Worm (Caenorhabditis elegans) whole organism, late embryonic: ENCODE results near the gene mlc-1.
"Not testable (repeated sequence)": the region's sequence is repeated elsewhere in the genome, so short reads cannot be mapped to it uniquely, and the experiment has no call there.

ENCODE experiments used
- C08G9.2 ChIP-seq: sonication (generic microtip); optimal IDR thresholded peaks from 2 replicates; lab custom pipeline; 2016; ENCODE audit warnings: mild to moderate bottlenecking, missing genetic modification characterization, moderate library complexity, missing compliant biosample characterization
- C38D4.7 ChIP-seq: fragments of 200-800 bp; sonication (Bioruptor generic); optimal IDR thresholded peaks from 2 replicates; lab custom pipeline; 2018; ENCODE audit warnings: mild to moderate bottlenecking, missing genetic modification characterization, moderate library complexity, missing compliant biosample characterization
- K09A11.1 ChIP-seq: sonication (generic microtip); optimal IDR thresholded peaks from 2 replicates; lab custom pipeline; 2017; ENCODE audit warnings: antibody characterized with exemption, mild to moderate bottlenecking, missing genetic modification characterization, missing compliant biosample characterization; ENCODE audit not compliant: insufficient read depth
- T23F11.4 ChIP-seq: fragments of 200-800 bp; sonication (Bioruptor generic); optimal IDR thresholded peaks from 2 replicates; lab custom pipeline; 2018; ENCODE audit warnings: mild to moderate bottlenecking, missing genetic modification characterization, missing compliant biosample characterization
- Y22D7AL.16 ChIP-seq: sonication (generic microtip); optimal IDR thresholded peaks from 2 replicates; lab custom pipeline; 2016; ENCODE audit warnings: missing genetic modification characterization, missing compliant biosample characterization
- ama-1 ChIP-seq: fragments of 150-350 bp; optimal IDR thresholded peaks from 2 replicates; lab custom pipeline; 2014
- ceh-14 ChIP-seq: sonication (generic microtip); optimal IDR thresholded peaks from 2 replicates; lab custom pipeline; 2016; ENCODE audit warnings: missing genotype, missing genetic modification characterization, missing compliant biosample characterization
- ceh-19 ChIP-seq: fragments of 200-800 bp; sonication (Bioruptor generic); optimal IDR thresholded peaks from 2 replicates; lab custom pipeline; 2018; ENCODE audit warnings: mild to moderate bottlenecking, missing genetic modification characterization, missing compliant biosample characterization
- ceh-2 ChIP-seq: sonication (generic microtip); optimal IDR thresholded peaks from 2 replicates; lab custom pipeline; 2016; ENCODE audit warnings: missing genotype, missing genetic modification characterization, missing compliant biosample characterization
- ceh-31 ChIP-seq: sonication (generic microtip); optimal IDR thresholded peaks from 2 replicates; lab custom pipeline; 2016; ENCODE audit warnings: missing genetic modification characterization, missing compliant biosample characterization
- ceh-34 ChIP-seq: sonication (generic microtip); optimal IDR thresholded peaks from 2 replicates; lab custom pipeline; 2016; ENCODE audit warnings: mild to moderate bottlenecking, missing genetic modification characterization, missing compliant biosample characterization
- ceh-45 ChIP-seq: fragments of 200-800 bp; sonication (Bioruptor generic); IDR thresholded peaks from 2 replicates; pipeline ENCODE4 v1.3.6; 2022; ENCODE audit warnings: missing genetic modification reagents, missing genetic modification characterization, missing compliant biosample characterization
- ceh-9 ChIP-seq: sonication (generic microtip); optimal IDR thresholded peaks from 2 replicates; lab custom pipeline; 2016; ENCODE audit warnings: mild to moderate bottlenecking, missing genetic modification characterization, inconsistent platforms, missing compliant biosample characterization
- che-1 ChIP-seq: sonication (generic microtip); optimal IDR thresholded peaks from 2 replicates; lab custom pipeline; 2016; ENCODE audit warnings: mild to moderate bottlenecking, missing genetic modification characterization, missing compliant biosample characterization
- dve-1 ChIP-seq: sonication (generic microtip); optimal IDR thresholded peaks from 2 replicates; lab custom pipeline; 2017; ENCODE audit warnings: antibody characterized with exemption, mild to moderate bottlenecking, missing genetic modification characterization, missing compliant biosample characterization
- fax-1 ChIP-seq: sonication (generic microtip); optimal IDR thresholded peaks from 2 replicates; lab custom pipeline; 2016; ENCODE audit warnings: missing genotype, missing genetic modification characterization, missing compliant biosample characterization
- fkh-10 ChIP-seq: fragments of 150-350 bp; optimal IDR thresholded peaks from 2 replicates; lab custom pipeline; 2014; ENCODE audit warnings: missing biosample characterization, missing genetic modification reagents, missing genetic modification characterization
- gmeb-2 ChIP-seq: sonication (generic microtip); optimal IDR thresholded peaks from 2 replicates; lab custom pipeline; 2016; ENCODE audit warnings: missing genetic modification characterization, inconsistent platforms, missing compliant biosample characterization
- hlh-15 ChIP-seq: sonication (generic microtip); optimal IDR thresholded peaks from 2 replicates; lab custom pipeline; 2016; ENCODE audit warnings: missing genetic modification characterization, missing compliant biosample characterization
- hlh-30 ChIP-seq: sonication (generic microtip); optimal IDR thresholded peaks from 2 replicates; lab custom pipeline; 2017; ENCODE audit warnings: antibody characterized with exemption, missing genetic modification characterization, missing compliant biosample characterization; ENCODE audit not compliant: insufficient read depth
- hlh-8 ChIP-seq: sonication (generic microtip); optimal IDR thresholded peaks from 2 replicates; lab custom pipeline; 2016; ENCODE audit warnings: missing genotype, missing genetic modification characterization, missing compliant biosample characterization
- madf-2 ChIP-seq: sonication (generic microtip); optimal IDR thresholded peaks from 2 replicates; lab custom pipeline; 2017; ENCODE audit warnings: missing genetic modification characterization, missing compliant biosample characterization
- nfya-1 ChIP-seq: sonication (generic microtip); optimal IDR thresholded peaks from 2 replicates; lab custom pipeline; 2017; ENCODE audit warnings: missing genetic modification characterization, mild to moderate bottlenecking, missing compliant biosample characterization, antibody characterized with exemption, moderate library complexity
- npax-4 ChIP-seq: sonication (generic microtip); optimal IDR thresholded peaks from 2 replicates; lab custom pipeline; 2016; ENCODE audit warnings: missing genetic modification characterization, missing compliant biosample characterization
- odd-2 ChIP-seq: sonication (generic microtip); optimal IDR thresholded peaks from 2 replicates; lab custom pipeline; 2017; ENCODE audit warnings: antibody characterized with exemption, mild to moderate bottlenecking, missing genetic modification characterization, missing compliant biosample characterization
- pat-9 ChIP-seq: fragments of 200-800 bp; sonication (Bioruptor generic); optimal IDR thresholded peaks from 2 replicates; lab custom pipeline; 2018; ENCODE audit warnings: mild to moderate bottlenecking, missing genetic modification characterization, moderate library complexity, missing compliant biosample characterization
- pax-1 ChIP-seq: fragments of 150-350 bp; optimal IDR thresholded peaks from 2 replicates; lab custom pipeline; 2014; ENCODE audit warnings: missing biosample characterization, missing genetic modification characterization
- pros-1 ChIP-seq: fragments of 150-350 bp; optimal IDR thresholded peaks from 2 replicates; lab custom pipeline; 2014; ENCODE audit warnings: missing biosample characterization, missing genetic modification reagents, missing genetic modification characterization
- rnt-1 ChIP-seq: sonication (generic microtip); optimal IDR thresholded peaks from 2 replicates; lab custom pipeline; 2016; ENCODE audit warnings: missing genetic modification characterization, missing compliant biosample characterization
- sdc-2 ChIP-seq: sonication (generic microtip); optimal IDR thresholded peaks from 2 replicates; lab custom pipeline; 2016; ENCODE audit warnings: missing genotype, missing genetic modification characterization, missing compliant biosample characterization
- sox-2 ChIP-seq: fragments of 200-800 bp; sonication (Bioruptor generic); IDR thresholded peaks from 2 replicates; pipeline ENCODE4 v1.3.6; 2022; ENCODE audit warnings: missing genetic modification reagents, missing genetic modification characterization, missing compliant biosample characterization
- sox-4 ChIP-seq: sonication (generic microtip); optimal IDR thresholded peaks from 2 replicates; lab custom pipeline; 2017; ENCODE audit warnings: mild to moderate bottlenecking, missing genetic modification characterization, inconsistent platforms, missing compliant biosample characterization
- tbx-2 ChIP-seq: sonication (generic microtip); optimal IDR thresholded peaks from 2 replicates; lab custom pipeline; 2016; ENCODE audit warnings: missing genetic modification characterization, missing compliant biosample characterization
- unc-3 ChIP-seq, 2 experiments: fragments of 200-800 bp in 1 of 2; sonication (Bioruptor generic) in 1 of 2; sonication (generic microtip) in 1 of 2; conservative IDR thresholded peaks in 1 of 2; optimal IDR thresholded peaks in 1 of 2; 2 replicates each; pipeline versions ENCODE4 v1.3.6 to Lab custom; 2016 to 2022; ENCODE audit warnings: missing compliant biosample characterization in 2 of 2, missing genetic modification characterization in 2 of 2, missing genetic modification reagents in 1 of 2
- unc-42 ChIP-seq: sonication (generic microtip); optimal IDR thresholded peaks from 2 replicates; lab custom pipeline; 2016; ENCODE audit warnings: missing genotype, missing genetic modification characterization, missing compliant biosample characterization
- unc-55 ChIP-seq: sonication (generic microtip); optimal IDR thresholded peaks from 2 replicates; lab custom pipeline; 2017; ENCODE audit warnings: missing biosample characterization, missing genetic modification reagents, missing genetic modification characterization
- ztf-16 ChIP-seq: sonication (generic microtip); optimal IDR thresholded peaks from 2 replicates; lab custom pipeline; 2017; ENCODE audit warnings: missing genetic modification characterization, missing compliant biosample characterization

The mlc-1 gene

DNA sequence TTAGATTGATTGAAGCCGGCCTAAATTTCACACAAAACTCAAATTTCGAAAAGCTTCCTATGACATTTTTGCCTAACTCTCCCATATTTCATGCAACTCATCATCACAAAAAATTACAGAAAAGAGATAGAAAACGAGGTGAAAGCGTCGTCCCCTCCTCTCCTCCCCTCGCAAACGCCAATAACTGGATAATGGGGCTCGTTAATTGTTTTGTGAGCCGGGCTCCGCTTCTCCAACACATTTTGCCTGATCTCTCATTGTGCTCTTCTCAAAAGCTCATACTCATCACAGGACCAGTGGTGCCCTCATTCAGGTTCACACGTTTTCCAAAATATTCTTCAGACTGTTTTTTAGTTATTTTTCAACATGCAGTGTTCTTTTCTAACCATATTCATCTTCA lies 30.2 kb upstream of the mlc-1 start, which contains the start of gene pbo-6:
Gene pbo-6, plus strand, starts transcription at position 240 of the 400 bp plus-strand sequence.
- TF ChIP-seq odd-2 (tag; lab: Kevin White, UChicago) (no peak), gmeb-2 (tag; lab: Kevin White, UChicago) (no peak), T23F11.4 (no peak), pat-9 (no peak), Y22D7AL.16 (no peak), ceh-14 (tag; lab: Kevin White, UChicago) (no peak), sox-4 (tag; lab: Kevin White, UChicago) (no peak), dve-1 (no peak)

DNA sequence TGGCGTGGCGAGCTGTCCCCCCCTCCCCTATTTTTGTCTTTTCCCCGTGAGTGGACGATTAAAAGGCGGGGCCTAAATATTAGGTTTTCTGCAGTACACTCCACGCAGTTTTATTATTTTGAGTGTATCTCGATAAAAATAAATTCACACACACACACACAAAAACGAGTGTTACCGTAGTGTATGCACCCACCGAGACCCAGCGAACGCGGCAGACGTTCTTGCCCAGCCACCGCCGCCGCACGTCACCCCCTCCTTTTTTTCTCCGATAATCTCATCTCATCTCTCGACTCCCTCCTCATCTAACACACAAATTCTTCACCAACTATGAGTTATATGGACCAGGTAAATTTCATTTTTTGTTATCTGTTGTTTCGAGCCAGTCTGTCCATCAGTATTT lies 24.8 kb upstream of the mlc-1 start, which contains the start of gene fubl-3:
Gene fubl-3, plus strand, starts transcription at position 212 of the 400 bp plus-strand sequence.
- TF ChIP-seq K09A11.1 (tag; lab: Kevin White, UChicago): no peak
- peak; percentile 49 for TF ChIP-seq nfya-1
- TF ChIP-seq hlh-8 (tag; lab: Kevin White, UChicago): no peak
- no peak for TF ChIP-seq gmeb-2 (tag; lab: Kevin White, UChicago)
- no peak for TF ChIP-seq madf-2 (tag; lab: Kevin White, UChicago)
- TF ChIP-seq fkh-10 (GFP tag; lab: Kevin White, UChicago): no peak
- peak; percentile 20 for TF ChIP-seq unc-42 (tag; lab: Kevin White, UChicago)
- no peak for TF ChIP-seq pat-9
- no peak for TF ChIP-seq pros-1
- TF ChIP-seq ceh-31 (tag; lab: Kevin White, UChicago): peak; percentile 10
- no peak for TF ChIP-seq sox-2
- TF ChIP-seq ceh-9 (tag; lab: Kevin White, UChicago): no peak
- no peak for TF ChIP-seq C38D4.7 (GFP tag; lab: Kevin White, UChicago)
- TF ChIP-seq ama-1: no peak

DNA sequence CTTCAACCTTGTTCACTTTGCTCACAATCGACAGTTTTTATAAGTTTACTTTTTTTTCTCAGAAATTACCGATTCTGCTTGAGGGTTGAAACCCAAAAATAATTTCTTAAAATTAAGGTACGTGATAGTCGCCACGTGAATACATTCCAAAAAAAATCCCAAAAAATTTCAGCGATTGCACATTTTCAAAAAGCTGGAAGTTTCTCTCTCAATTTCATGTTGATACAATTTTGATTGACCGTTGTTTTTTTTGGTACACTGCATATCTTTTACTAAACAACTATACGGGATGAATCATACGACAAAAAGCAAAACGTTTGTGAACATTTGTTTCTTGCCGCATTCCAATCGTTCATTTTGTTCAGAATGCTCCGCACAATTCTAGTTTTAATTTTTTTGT lies 20.6 kb upstream of the mlc-1 start, which contains the start of gene C36E6.8:
Gene C36E6.8, plus strand, starts transcription at position 301 of the 400 bp plus-strand sequence.
- TF ChIP-seq ztf-16 (tag; lab: Kevin White, UChicago) (no peak), ceh-2 (tag; lab: Kevin White, UChicago) (no peak), npax-4 (tag; lab: Kevin White, UChicago) (no peak), unc-42 (tag; lab: Kevin White, UChicago) (no peak), che-1 (tag; lab: Kevin White, UChicago) (no peak), fax-1 (tag; lab: Kevin White, UChicago) (no peak), unc-55 (GFP tag; lab: Kevin White, UChicago) (no peak), ceh-19 (GFP tag; lab: Kevin White, UChicago) (no peak), rnt-1 (tag; lab: Kevin White, UChicago) (no peak), C08G9.2 (tag; lab: Kevin White, UChicago) (no peak), sox-2 (no peak)
- TF ChIP-seq, all 69 proteins: peak for 0

DNA sequence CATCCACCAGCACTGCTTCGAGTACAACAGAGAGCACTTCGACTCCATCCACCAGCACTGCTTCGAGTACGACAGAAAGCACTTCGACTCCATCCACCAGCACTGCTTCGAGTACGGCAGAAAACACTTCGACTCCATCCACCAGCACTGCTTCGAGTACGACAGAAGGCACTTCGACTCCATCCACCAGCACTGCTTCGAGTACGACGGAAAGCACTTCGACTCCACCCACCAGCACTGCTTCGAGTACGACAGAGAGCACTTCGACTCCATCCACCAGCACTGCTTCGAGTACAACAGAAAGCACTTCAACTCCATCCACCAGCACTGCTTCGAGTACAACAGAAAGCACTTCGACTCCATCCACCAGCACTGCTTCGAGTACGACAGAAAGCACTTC lies 14.3 kb upstream of the mlc-1 start:
- TF ChIP-seq unc-3 (GFP tag; conservative IDR thresholded peaks at IDR 0.05; lab: Robert Waterston, UW) (peak; percentile 6; the same call in 1 of the 2 replicates), ceh-45 (GFP tag; lab: Robert Waterston, UW) (peak; percentile 37; the same call in 1 of the 2 replicates)
- TF ChIP-seq unc-3 (tag; optimal IDR thresholded peaks at IDR 0.05; lab: Kevin White, UChicago): not testable (repeated sequence)

DNA sequence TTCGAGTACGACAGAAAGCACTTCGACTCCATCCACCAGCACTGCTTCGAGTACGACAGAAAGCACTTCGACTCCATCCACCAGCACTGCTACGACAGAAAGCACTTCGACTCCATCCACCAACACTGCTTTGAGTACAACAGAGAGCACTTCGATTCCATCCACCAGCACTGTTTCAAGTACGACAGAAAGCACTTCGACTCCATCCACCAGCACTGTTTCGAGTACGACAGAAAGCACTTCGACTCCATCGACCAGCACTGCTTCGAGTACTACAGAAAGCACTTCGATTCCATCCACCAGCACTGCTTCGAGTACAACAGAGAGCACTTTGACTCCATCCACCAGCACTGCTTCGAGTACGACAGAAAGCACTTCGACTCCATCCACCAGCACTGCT lies 13.8 kb upstream of the mlc-1 start:
- TF ChIP-seq unc-3 (GFP tag; conservative IDR thresholded peaks at IDR 0.05; lab: Robert Waterston, UW): peak; percentile 51; the same call in 1 of the 2 replicates
- TF ChIP-seq unc-3 (tag; optimal IDR thresholded peaks at IDR 0.05; lab: Kevin White, UChicago): not testable (repeated sequence)

DNA sequence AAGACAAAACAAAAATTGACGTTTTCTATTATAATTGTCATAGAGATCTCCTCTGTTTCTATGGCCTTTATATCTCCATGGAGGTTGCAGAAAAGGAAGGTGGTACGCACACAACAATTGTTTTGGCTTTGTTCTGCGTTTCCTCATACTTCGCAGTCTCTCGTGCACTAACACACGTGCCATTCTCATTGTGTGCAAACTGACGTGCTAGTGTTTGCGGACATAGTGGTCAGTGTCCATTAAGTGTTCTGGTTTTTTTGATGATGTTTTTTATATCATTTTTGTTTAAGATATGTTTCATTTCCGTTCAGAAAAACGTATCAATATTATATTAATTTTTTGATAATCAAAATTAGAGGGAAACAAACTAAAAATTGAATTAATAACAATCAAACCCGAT lies 7.6 kb upstream of the mlc-1 start, which contains the start of gene C36E6.2:
Gene C36E6.2, plus strand, starts transcription at position 261 of the 400 bp plus-strand sequence.
- TF ChIP-seq hlh-15 (tag; lab: Kevin White, UChicago) (no peak), ceh-31 (tag; lab: Kevin White, UChicago) (peak; percentile 60), hlh-30 (tag; lab: Kevin White, UChicago) (peak; percentile 96), nfya-1 (peak; percentile 63), sdc-2 (tag; lab: Kevin White, UChicago) (peak; percentile 61), sox-2 (peak; percentile 83), tbx-2 (tag; lab: Kevin White, UChicago) (peak; percentile 25), gmeb-2 (tag; lab: Kevin White, UChicago) (no peak), ceh-34 (tag; lab: Kevin White, UChicago) (peak; percentile 27), pax-1 (tag; lab: Kevin White, UChicago) (no peak)
- TF ChIP-seq, all 69 proteins: peak for 7
